Worm (Caenorhabditis elegans): ENCODE measurements around the gene Y39G8B.1.

The Y39G8B.1 gene

ce11 chrII:13981097-13981496 lies 7.5 kb upstream of the Y39G8B.1 start, which contains the start of gene Y39G8B.9:
Y39G8B.9 (plus strand) TSS chrII:13981365.
- TF ChIP-seq fkh-10 (GFP tag; optimal IDR thresholded peaks at IDR 0.05) (no peak), fos-1 (tag; optimal IDR thresholded peaks at IDR 0.05) (no peak), nfya-1 (tag; optimal IDR thresholded peaks at IDR 0.05; ENCODE audit: insufficient read depth) (no peak), unc-39 (tag; optimal IDR thresholded peaks at IDR 0.05) (no peak), pha-4 (tag; optimal IDR thresholded peaks at IDR 0.05) (peak; percentile 0), jun-1 (tag; optimal IDR thresholded peaks at IDR 0.05) (no peak), elt-2 (tag; optimal IDR thresholded peaks at IDR 0.05) (peak; percentile 61), ceh-82 (tag; optimal IDR thresholded peaks at IDR 0.05) (no peak), ceh-28 (tag; optimal IDR thresholded peaks at IDR 0.05) (no peak), pqm-1 (tag; optimal IDR thresholded peaks at IDR 0.05) (peak; percentile 5), lsy-12 (tag; optimal IDR thresholded peaks at IDR 0.05) (no peak), egl-5 (tag; optimal IDR thresholded peaks at IDR 0.05) (no peak), eor-1 (tag; optimal IDR thresholded peaks at IDR 0.05) (no peak), tbx-2 (tag; optimal IDR thresholded peaks at IDR 0.05) (no peak)

DNA sequence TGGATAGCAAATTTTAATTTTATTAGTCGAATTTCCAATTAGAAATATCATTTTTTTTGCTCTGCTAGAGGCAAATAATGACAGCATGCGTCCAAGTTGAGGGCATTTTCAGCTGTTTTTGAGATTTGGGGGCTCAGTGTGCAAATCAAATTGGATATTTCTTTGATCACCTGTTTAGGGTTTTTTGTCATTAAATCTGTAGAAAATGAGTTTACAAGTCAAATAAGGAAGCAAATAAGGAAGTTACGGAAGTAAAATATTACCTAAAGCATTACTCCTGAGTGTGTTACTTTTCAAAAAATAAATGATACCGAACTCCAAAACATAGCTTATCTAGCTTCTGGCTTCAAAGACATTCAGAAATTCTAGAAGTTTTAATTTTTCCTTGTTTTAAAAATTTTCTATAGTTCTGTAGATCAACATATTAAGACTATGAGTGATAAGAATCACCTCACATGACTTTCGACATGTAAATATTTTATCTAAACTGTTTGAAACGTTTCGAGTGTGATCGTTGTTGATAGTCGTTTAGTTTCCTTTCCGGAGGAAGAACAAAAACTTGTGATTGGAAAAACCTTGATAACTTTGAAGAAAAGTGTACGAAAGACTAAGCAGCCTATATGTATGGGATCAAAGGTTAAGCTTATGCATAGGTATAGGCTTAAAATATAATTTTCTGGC lies 6.4 kb upstream of the Y39G8B.1 start, which contains the start of gene sre-48:
Gene sre-48, minus strand, starts transcription at position 51 of the 681 bp plus-strand sequence.
- TF ChIP-seq jun-1 (tag; optimal IDR thresholded peaks at IDR 0.05) (peak; percentile 85), R02D3.7 (tag; optimal IDR thresholded peaks at IDR 0.05) (no peak), pha-4 (tag; optimal IDR thresholded peaks at IDR 0.05) (peak; percentile 47), pqm-1 (tag; optimal IDR thresholded peaks at IDR 0.05) (peak; percentile 73), unc-39 (tag; optimal IDR thresholded peaks at IDR 0.05) (no peak), tbx-2 (tag; optimal IDR thresholded peaks at IDR 0.05) (no peak), nhr-237 (tag; optimal IDR thresholded peaks at IDR 0.05) (no peak), nhr-11 (tag; optimal IDR thresholded peaks at IDR 0.05) (no peak), aly-2 (tag; optimal IDR thresholded peaks at IDR 0.05) (no peak), ztf-4 (tag; optimal IDR thresholded peaks at IDR 0.05) (no peak), elt-2 (tag; optimal IDR thresholded peaks at IDR 0.05) (peak; percentile 92)

ce11 chrII:13977701-13978100 lies 4.1 kb upstream of the Y39G8B.1 start:
- TF ChIP-seq nhr-76 (tag; optimal IDR thresholded peaks at IDR 0.05) = no peak
- no peak for TF ChIP-seq fos-1 (tag; optimal IDR thresholded peaks at IDR 0.05)
- no peak for TF ChIP-seq ZK546.5 (tag; optimal IDR thresholded peaks at IDR 0.05)

DNA sequence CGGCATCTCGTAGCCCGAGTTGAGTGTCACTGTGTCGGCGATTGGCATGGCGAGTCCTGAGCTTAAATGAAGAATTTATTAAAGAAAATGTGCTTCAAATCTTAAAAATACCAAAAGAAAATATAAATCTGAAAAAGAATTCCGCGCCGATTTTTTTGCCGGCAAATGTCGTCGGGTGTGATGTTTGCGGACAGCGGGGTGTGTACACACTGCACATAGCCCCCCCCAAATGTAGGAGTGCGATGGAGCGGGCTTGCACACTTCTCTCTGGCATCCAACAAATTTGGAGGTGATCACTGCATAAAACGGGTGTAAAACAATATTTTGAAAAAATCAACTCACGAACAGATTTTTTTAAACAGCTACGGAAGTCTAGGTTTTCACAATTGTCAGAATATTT lies 2.5 kb upstream of the Y39G8B.1 start, which contains the start of gene Y39G8B.2:
Gene Y39G8B.2, minus strand, starts transcription at position 61 of the 400 bp plus-strand sequence.
- TF ChIP-seq nhr-67 (tag; optimal IDR thresholded peaks at IDR 0.05) (no peak), daf-12 (tag; optimal IDR thresholded peaks at IDR 0.05) (no peak), elt-1 (tag; optimal IDR thresholded peaks at IDR 0.05) (no peak), nhr-25 (tag; optimal IDR thresholded peaks at IDR 0.05) (peak; percentile 84), nhr-237 (tag; optimal IDR thresholded peaks at IDR 0.05) (no peak), eor-1 (tag; optimal IDR thresholded peaks at IDR 0.05) (no peak), egl-5 (tag; optimal IDR thresholded peaks at IDR 0.05) (peak; percentile 66), elt-3 (tag; optimal IDR thresholded peaks at IDR 0.05) (peak in 1 of 3 experiments; percentile 40), nhr-12 (tag; optimal IDR thresholded peaks at IDR 0.05) (no peak), ceh-16 (tag; optimal IDR thresholded peaks at IDR 0.05) (no peak), ama-1 (optimal IDR thresholded peaks at IDR 0.05) (peak; percentile 49), zag-1 (tag; optimal IDR thresholded peaks at IDR 0.05) (peak; percentile 15), ceh-9 (tag; optimal IDR thresholded peaks at IDR 0.05) (no peak), tbx-2 (tag; optimal IDR thresholded peaks at IDR 0.05) (no peak), snpc-4 (tag; optimal IDR thresholded peaks at IDR 0.05) (peak; percentile 92), nhr-76 (tag; optimal IDR thresholded peaks at IDR 0.05) (no peak), R02D3.7 (tag; optimal IDR thresholded peaks at IDR 0.05) (peak; percentile 55), unc-39 (tag; optimal IDR thresholded peaks at IDR 0.05) (no peak), nhr-23 (tag; optimal IDR thresholded peaks at IDR 0.05) (peak; percentile 86), pha-4 (tag; optimal IDR thresholded peaks at IDR 0.05) (peak; percentile 97), nhr-43 (tag; optimal IDR thresholded peaks at IDR 0.05; ENCODE audit: poor library complexity, severe bottlenecking) (peak; percentile 80), pqm-1 (tag; optimal IDR thresholded peaks at IDR 0.05) (peak; percentile 60), egl-27 (tag; optimal IDR thresholded peaks at IDR 0.05) (no peak), ztf-4 (tag; optimal IDR thresholded peaks at IDR 0.05) (no peak), nhr-11 (tag; optimal IDR thresholded peaks at IDR 0.05) (no peak), mml-1 (tag; optimal IDR thresholded peaks at IDR 0.05) (no peak), sea-2 (GFP tag; optimal IDR thresholded peaks at IDR 0.05) (no peak), jun-1 (tag; optimal IDR thresholded peaks at IDR 0.05) (peak; percentile 56), skn-1 (tag; optimal IDR thresholded peaks at IDR 0.05) (peak; percentile 11), hmg-11 (tag; optimal IDR thresholded peaks at IDR 0.05) (peak; percentile 81), nhr-28 (tag; optimal IDR thresholded peaks at IDR 0.05) (no peak), lin-15B (tag; optimal IDR thresholded peaks at IDR 0.05) (peak; percentile 98), unc-62 (GFP tag; optimal IDR thresholded peaks at IDR 0.05) (no peak), fkh-2 (tag; optimal IDR thresholded peaks at IDR 0.05) (no peak), elt-2 (tag; optimal IDR thresholded peaks at IDR 0.05) (peak; percentile 57), ceh-82 (tag; optimal IDR thresholded peaks at IDR 0.05) (no peak), lin-39 (tag; optimal IDR thresholded peaks at IDR 0.05) (peak; percentile 88), fos-1 (tag; optimal IDR thresholded peaks at IDR 0.05) (peak; percentile 16), lsy-12 (tag; optimal IDR thresholded peaks at IDR 0.05) (peak; percentile 32)
